Worm (Caenorhabditis elegans): ENCODE results near the gene E02H9.3.

DNA sequence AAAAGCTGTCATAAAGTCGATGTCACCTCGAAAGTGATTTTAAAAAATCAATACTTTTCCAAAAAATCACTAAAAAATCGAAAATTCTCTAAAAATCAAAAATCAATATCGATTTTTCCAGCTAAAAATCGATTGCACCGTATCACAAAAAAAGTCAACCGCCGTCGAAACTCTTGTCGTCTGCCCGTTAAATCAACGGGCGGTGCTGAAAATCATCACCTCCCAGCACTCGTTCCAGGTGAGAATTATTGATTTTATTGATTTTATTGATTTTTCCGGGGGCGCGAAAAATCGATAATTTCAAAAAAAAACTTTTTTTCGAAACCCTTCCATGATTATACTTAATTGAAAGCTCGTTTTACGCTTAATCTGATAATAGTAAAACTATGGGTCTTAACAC is 39.3 kb upstream of the E02H9.3 start:
- no peak for TF ChIP-seq pha-4 (tag; optimal IDR thresholded peaks at IDR 0.05)
- no peak for TF ChIP-seq nhr-76 (tag; optimal IDR thresholded peaks at IDR 0.05)
- TF ChIP-seq unc-39 (tag; optimal IDR thresholded peaks at IDR 0.05): no peak
- no peak for TF ChIP-seq elt-1 (tag; optimal IDR thresholded peaks at IDR 0.05; ENCODE audit: borderline replicate concordance, insufficient read depth)
- no peak for TF ChIP-seq nhr-12 (tag; optimal IDR thresholded peaks at IDR 0.05)
- TF ChIP-seq lsy-2 (tag; optimal IDR thresholded peaks at IDR 0.05): no peak
- no peak for TF ChIP-seq nhr-237 (tag; optimal IDR thresholded peaks at IDR 0.05)
- TF ChIP-seq nhr-28 (tag; optimal IDR thresholded peaks at IDR 0.05): no peak
- no peak for TF ChIP-seq ceh-83 (GFP tag; optimal IDR thresholded peaks at IDR 0.05)
- no peak for TF ChIP-seq unc-62 (GFP tag; optimal IDR thresholded peaks at IDR 0.05)
